Worm (Caenorhabditis elegans) whole organism, young adult: ENCODE data around the gene bath-42.

Experiments used
- B0261.1 ChIP-seq: sonication (generic microtip); optimal IDR thresholded peaks from 2 replicates; lab custom pipeline; 2016; ENCODE audit warnings: mild to moderate bottlenecking, missing genetic modification characterization, moderate library complexity, missing compliant biosample characterization
- F10E7.11 ChIP-seq: sonication (generic microtip); optimal IDR thresholded peaks from 2 replicates; lab custom pipeline; 2017; ENCODE audit warnings: mild to moderate bottlenecking, missing genetic modification characterization, moderate library complexity, missing compliant biosample characterization
- F22D6.2 ChIP-seq: sonication (generic microtip); optimal IDR thresholded peaks from 2 replicates; lab custom pipeline; 2016; ENCODE audit warnings: mild to moderate bottlenecking, missing genetic modification characterization, missing compliant biosample characterization
- F37B4.10 ChIP-seq: fragments of 200-800 bp; sonication (Bioruptor generic); IDR thresholded peaks from 2 replicates; pipeline ENCODE4 v1.3.6; 2022; ENCODE audit warnings: missing genetic modification characterization, missing compliant biosample characterization
- F39B2.1 ChIP-seq: fragments of 200-800 bp; sonication (Bioruptor generic); IDR thresholded peaks from 2 replicates; pipeline ENCODE4 v1.3.6; 2022; ENCODE audit warnings: missing genetic modification reagents, missing genetic modification characterization, missing compliant biosample characterization
- F52B5.7 ChIP-seq: sonication (generic microtip); optimal IDR thresholded peaks from 2 replicates; lab custom pipeline; 2016; ENCODE audit warnings: mild to moderate bottlenecking, missing genetic modification characterization, missing compliant biosample characterization
- F55B11.4 ChIP-seq: sonication (generic microtip); optimal IDR thresholded peaks from 2 replicates; lab custom pipeline; 2016; ENCODE audit warnings: missing compliant biosample characterization, missing genetic modification characterization, borderline replicate concordance; ENCODE audit not compliant: insufficient read depth
- akir-1 ChIP-seq: fragments of 200-800 bp; sonication (Bioruptor generic); optimal IDR thresholded peaks from 2 replicates; lab custom pipeline; 2018; ENCODE audit warnings: mild to moderate bottlenecking, missing genetic modification characterization, moderate library complexity, missing compliant biosample characterization
- ama-1 ChIP-seq, 3 experiments: fragments of 150-350 bp in 1 of 3; sonication (generic microtip) in 2 of 3; optimal IDR thresholded peaks; 2 replicates each; lab custom pipeline; 2014 to 2018; ENCODE audit warnings: missing biosample characterization in 2 of 3, missing genetic modification characterization in 2 of 3, missing genetic modification reagents in 2 of 3
- atf-7 ChIP-seq: sonication (generic microtip); optimal IDR thresholded peaks from 2 replicates; lab custom pipeline; 2017; ENCODE audit warnings: mild to moderate bottlenecking, missing genetic modification characterization, missing compliant biosample characterization
- cebp-1 ChIP-seq, 2 experiments: fragments of 200-800 bp in 1 of 2; sonication (Bioruptor generic) in 1 of 2; sonication (generic microtip) in 1 of 2; IDR thresholded peaks in 1 of 2; optimal IDR thresholded peaks in 1 of 2; 2 replicates each; pipeline versions ENCODE4 v1.3.6 to Lab custom; 2017 to 2022; ENCODE audit warnings: missing compliant biosample characterization in 2 of 2, missing genetic modification characterization in 2 of 2, mild to moderate bottlenecking in 1 of 2, missing genetic modification reagents in 1 of 2, moderate library complexity in 1 of 2
- ceh-40 ChIP-seq: fragments of 200-800 bp; sonication (Bioruptor generic); IDR thresholded peaks from 2 replicates; pipeline ENCODE4 v1.3.6; 2022; ENCODE audit warnings: missing genetic modification characterization, missing compliant biosample characterization
- ceh-58 ChIP-seq: fragments of 200-800 bp; sonication (Bioruptor generic); IDR thresholded peaks from 2 replicates; pipeline ENCODE4 v1.3.6; 2022; ENCODE audit warnings: missing genetic modification characterization, missing compliant biosample characterization
- ceh-91 ChIP-seq: fragments of 200-800 bp; sonication (Bioruptor generic); IDR thresholded peaks from 2 replicates; pipeline ENCODE4 v1.3.6; 2022; ENCODE audit warnings: missing genetic modification reagents, missing genetic modification characterization, missing compliant biosample characterization
- chd-7 ChIP-seq: sonication (generic microtip); optimal IDR thresholded peaks from 2 replicates; lab custom pipeline; 2016; ENCODE audit warnings: mild to moderate bottlenecking, missing genetic modification characterization, moderate library complexity, missing compliant biosample characterization
- dpff-1 ChIP-seq: sonication (generic microtip); optimal IDR thresholded peaks from 2 replicates; lab custom pipeline; 2017; ENCODE audit warnings: mild to moderate bottlenecking, missing genetic modification characterization, missing compliant biosample characterization
- dpl-1 ChIP-seq: fragments of 150-350 bp; optimal IDR thresholded peaks from 2 replicates; lab custom pipeline; 2014; ENCODE audit warnings: missing biosample characterization, missing genetic modification reagents, missing genetic modification characterization
- ets-4 ChIP-seq: fragments of 200-800 bp; sonication (Bioruptor generic); optimal IDR thresholded peaks from 2 replicates; lab custom pipeline; 2018; ENCODE audit warnings: mild to moderate bottlenecking, missing genetic modification characterization, missing compliant biosample characterization
- gei-17 ChIP-seq: fragments of 200-800 bp; sonication (Bioruptor generic); optimal IDR thresholded peaks from 2 replicates; lab custom pipeline; 2018; ENCODE audit warnings: mild to moderate bottlenecking, missing genetic modification characterization, missing compliant biosample characterization
- hrde-1 ChIP-seq: sonication (generic microtip); optimal IDR thresholded peaks from 2 replicates; lab custom pipeline; 2016; ENCODE audit warnings: missing genetic modification characterization, mild to moderate bottlenecking, missing compliant biosample characterization, moderate library complexity, missing genotype, missing genetic modification reagents, borderline replicate concordance
- lag-1 ChIP-seq: fragments of 200-800 bp; sonication (Bioruptor generic); IDR thresholded peaks from 2 replicates; pipeline ENCODE4 v1.3.6; 2022; ENCODE audit warnings: missing genetic modification reagents, missing genetic modification characterization, missing compliant biosample characterization
- let-607 ChIP-seq, 2 experiments: fragments of 200-800 bp in 1 of 2; sonication (Bioruptor generic) in 1 of 2; sonication (generic microtip) in 1 of 2; optimal IDR thresholded peaks; 2 replicates each; lab custom pipeline; 2016 to 2018; ENCODE audit warnings: mild to moderate bottlenecking in 2 of 2, missing compliant biosample characterization in 2 of 2, missing genetic modification characterization in 2 of 2, moderate library complexity in 2 of 2, missing genotype in 1 of 2
- lin-26 ChIP-seq: fragments of 200-800 bp; sonication (Bioruptor generic); IDR thresholded peaks from 2 replicates; pipeline ENCODE4 v1.3.6; 2022; ENCODE audit warnings: missing genetic modification reagents, missing genetic modification characterization, missing compliant biosample characterization
- lin-40 ChIP-seq: sonication (generic microtip); optimal IDR thresholded peaks from 2 replicates; lab custom pipeline; 2016; ENCODE audit warnings: missing genetic modification characterization, mild to moderate bottlenecking, missing compliant biosample characterization, missing genotype, missing genetic modification reagents
- lir-1 ChIP-seq: fragments of 200-800 bp; sonication (Bioruptor generic); conservative IDR thresholded peaks from 2 replicates; pipeline ENCODE4 v1.3.6; 2022; ENCODE audit warnings: missing genetic modification reagents, missing genetic modification characterization, missing compliant biosample characterization
- lsy-27 ChIP-seq: sonication (generic microtip); optimal IDR thresholded peaks from 2 replicates; lab custom pipeline; 2017; ENCODE audit warnings: missing genetic modification characterization, mild to moderate bottlenecking, missing compliant biosample characterization, antibody characterized with exemption, missing genotype, borderline replicate concordance; ENCODE audit not compliant: insufficient read depth
- mel-28 ChIP-seq: sonication (generic microtip); optimal IDR thresholded peaks from 2 replicates; lab custom pipeline; 2016; ENCODE audit warnings: borderline replicate concordance, mild to moderate bottlenecking, missing genetic modification characterization, missing compliant biosample characterization
- nhr-120 ChIP-seq: fragments of 200-800 bp; sonication (Bioruptor generic); IDR thresholded peaks from 2 replicates; pipeline ENCODE4 v1.3.6; 2022; ENCODE audit warnings: missing genetic modification characterization, missing compliant biosample characterization
- nhr-27 ChIP-seq: fragments of 200-800 bp; sonication (Bioruptor generic); optimal IDR thresholded peaks from 2 replicates; lab custom pipeline; 2018; ENCODE audit warnings: mild to moderate bottlenecking, missing genetic modification characterization, moderate library complexity, missing compliant biosample characterization
- pha-4 ChIP-seq: fragments of 150-350 bp; sonication (generic microtip); optimal IDR thresholded peaks from 2 replicates; lab custom pipeline; 2014; ENCODE audit warnings: missing biosample characterization, missing genetic modification reagents, missing genetic modification characterization
- rpc-1 ChIP-seq, 2 experiments: fragments of 150-350 bp in 1 of 2; sonication (generic microtip) in 1 of 2; optimal IDR thresholded peaks; 2 replicates each; lab custom pipeline; 2014 to 2018; ENCODE audit warnings: missing biosample characterization in 1 of 2, missing genetic modification characterization in 1 of 2, missing genetic modification reagents in 1 of 2, missing genotype in 1 of 2
- snpc-4 ChIP-seq, 5 experiments: fragments of 150-350 bp in 1 of 5; sonication (generic microtip) in 4 of 5; optimal IDR thresholded peaks; 2 replicates each; lab custom pipeline; 2014 to 2018; ENCODE audit warnings: missing genetic modification characterization in 5 of 5, missing biosample characterization in 3 of 5, antibody characterized with exemption in 2 of 5, mild to moderate bottlenecking in 2 of 5, missing compliant biosample characterization in 2 of 5, missing genotype in 2 of 5, moderate library complexity in 2 of 5, missing genetic modification reagents in 1 of 5
- sptf-2 ChIP-seq: fragments of 200-800 bp; sonication (Bioruptor generic); optimal IDR thresholded peaks from 2 replicates; lab custom pipeline; 2018; ENCODE audit warnings: mild to moderate bottlenecking, missing genetic modification characterization, missing compliant biosample characterization
- tbp1 ChIP-seq: fragments of 200-800 bp; sonication (Bioruptor generic); optimal IDR thresholded peaks from 2 replicates; lab custom pipeline; 2018; ENCODE audit warnings: mild to moderate bottlenecking, missing genetic modification characterization, missing compliant biosample characterization
- xnd-1 ChIP-seq: sonication (generic microtip); optimal IDR thresholded peaks from 2 replicates; lab custom pipeline; 2016; ENCODE audit warnings: missing genotype, missing genetic modification reagents, missing genetic modification characterization, missing compliant biosample characterization
- zim-3 ChIP-seq: sonication (generic microtip); optimal IDR thresholded peaks from 2 replicates; lab custom pipeline; 2017; ENCODE audit warnings: mild to moderate bottlenecking, missing genetic modification characterization, moderate library complexity, missing compliant biosample characterization
- ztf-18 ChIP-seq: sonication (generic microtip); optimal IDR thresholded peaks from 2 replicates; lab custom pipeline; 2016; ENCODE audit warnings: missing genotype, mild to moderate bottlenecking, missing genetic modification characterization, missing compliant biosample characterization
- ztf-26 ChIP-seq: sonication (generic microtip); optimal IDR thresholded peaks from 2 replicates; lab custom pipeline; 2017; ENCODE audit warnings: missing genetic modification characterization, missing compliant biosample characterization

The bath-42 gene

ce11 chrIII:8163283-8163682 is at the start of gene bath-42:
TSS of gene bath-42 (minus strand) at chrIII:8163383.
- no peak for TF ChIP-seq ama-1 (optimal IDR thresholded peaks at IDR 0.05; lab: Kevin White, UChicago)
- no peak for TF ChIP-seq ama-1 (GFP tag; optimal IDR thresholded peaks at IDR 0.05; lab: Kevin White, UChicago)
- TF ChIP-seq ceh-91 (GFP tag; lab: Robert Waterston, UW), result no peak
- no peak for TF ChIP-seq let-607 (tag; optimal IDR thresholded peaks at IDR 0.05; lab: Kevin White, UChicago)
- no peak for TF ChIP-seq chd-7
- TF ChIP-seq lin-40 (tag; lab: Kevin White, UChicago), result no peak
- TF ChIP-seq F55B11.4, result no peak
- TF ChIP-seq ceh-40 (GFP tag; lab: Robert Waterston, UW), result no peak
- no peak for TF ChIP-seq ztf-18 (tag; lab: Kevin White, UChicago)
- TF ChIP-seq cebp-1 (GFP tag; IDR thresholded peaks at IDR 0.05; lab: Robert Waterston, UW), result no peak
- no peak for TF ChIP-seq cebp-1 (tag; optimal IDR thresholded peaks at IDR 0.05; lab: Kevin White, UChicago)
- no peak for TF ChIP-seq dpl-1
- no peak for TF ChIP-seq xnd-1 (tag; lab: Kevin White, UChicago)
- no peak for TF ChIP-seq F39B2.1 (GFP tag; lab: Robert Waterston, UW)

- TF ChIP-seq atf-7 (no peak), let-607 (tag; optimal IDR thresholded peaks at IDR 0.05; lab: Kevin White, UChicago) (no peak), lag-1 (GFP tag; lab: Robert Waterston, UW) (no peak), pha-4 (no peak), ceh-58 (GFP tag; lab: Robert Waterston, UW) (no peak), F37B4.10 (GFP tag; lab: Robert Waterston, UW) (no peak), sptf-2 (GFP tag; lab: Kevin White, UChicago) (no peak), nhr-27 (tag; lab: Kevin White, UChicago) (no peak)
Observed at ce11 chrIII:8211562-8211961, 48.4 kb upstream of the bath-42 start.

- TF ChIP-seq ceh-58 (GFP tag; lab: Robert Waterston, UW), result no peak
- TF ChIP-seq lsy-27 (tag; lab: Kevin White, UChicago), result no peak
- TF ChIP-seq tbp1, result no peak
- TF ChIP-seq mel-28 (tag; lab: Kevin White, UChicago), result no peak
- no peak for TF ChIP-seq pha-4
- no peak for TF ChIP-seq dpff-1 (tag; lab: Kevin White, UChicago)
- TF ChIP-seq B0261.1 (tag; lab: Kevin White, UChicago), result no peak
- TF ChIP-seq atf-7, result no peak
- TF ChIP-seq snpc-4 (GFP tag; optimal IDR thresholded peaks at IDR 0.05; lab: Kevin White, UChicago), result no peak
- TF ChIP-seq snpc-4 (tag; optimal IDR thresholded peaks at IDR 0.05; lab: Kevin White, UChicago), result no peak
- TF ChIP-seq F10E7.11 (tag; lab: Kevin White, UChicago), result no peak
- TF ChIP-seq ets-4, result no peak
Observed at ce11 chrIII:8209775-8210174, 46.6 kb upstream of the bath-42 start, which contains the start of gene C30A5.10. TSS of gene C30A5.10 (minus strand) at chrIII:8209875.

- TF ChIP-seq gei-17 (GFP tag; lab: Kevin White, UChicago), result no peak
- no peak for TF ChIP-seq F52B5.7 (tag; lab: Kevin White, UChicago)
- no peak for TF ChIP-seq ztf-26
- no peak for TF ChIP-seq xnd-1 (tag; lab: Kevin White, UChicago)
- no peak for TF ChIP-seq cebp-1 (GFP tag; IDR thresholded peaks at IDR 0.05; lab: Robert Waterston, UW)
- TF ChIP-seq cebp-1 (tag; optimal IDR thresholded peaks at IDR 0.05; lab: Kevin White, UChicago), result no peak
- TF ChIP-seq snpc-4 (GFP tag; optimal IDR thresholded peaks at IDR 0.05; lab: Kevin White, UChicago), result no peak
- no peak for TF ChIP-seq snpc-4 (tag; optimal IDR thresholded peaks at IDR 0.05; lab: Kevin White, UChicago)
- TF ChIP-seq hrde-1 (tag; lab: Kevin White, UChicago), result no peak
- no peak for TF ChIP-seq F22D6.2 (tag; lab: Kevin White, UChicago)
- no peak for TF ChIP-seq lin-26 (GFP tag; lab: Robert Waterston, UW)
- TF ChIP-seq nhr-120, result no peak
- no peak for TF ChIP-seq lsy-27 (tag; lab: Kevin White, UChicago)
- TF ChIP-seq lir-1 (GFP tag; lab: Robert Waterston, UW), result no peak
- no peak for TF ChIP-seq zim-3 (tag; lab: Kevin White, UChicago)
- no peak for TF ChIP-seq F55B11.4
- TF ChIP-seq rpc-1 (optimal IDR thresholded peaks at IDR 0.05; lab: Kevin White, UChicago), result no peak
- no peak for TF ChIP-seq rpc-1 (tag; optimal IDR thresholded peaks at IDR 0.05; lab: Kevin White, UChicago)
- TF ChIP-seq akir-1 (GFP tag; lab: Kevin White, UChicago), result no peak
Observed at ce11 chrIII:8202754-8203153, 39.6 kb upstream of the bath-42 start, which contains the start of gene snb-5. TSS of gene snb-5 (plus strand) at chrIII:8203054.
